Fruit fly (Drosophila melanogaster) whole organism, prepupa: Measurements from ENCODE around the gene CG31104.

Source experiments
- Blimp-1 ChIP-seq: fragments of 200-800 bp; sonication (Bioruptor generic); optimal IDR thresholded peaks from 3 replicates; lab custom pipeline; 2017; ENCODE audit warnings: missing biosample characterization, missing genetic modification characterization, mild to moderate bottlenecking, moderate library complexity, missing genetic modification reagents
- CG6854 ChIP-seq: fragments of 200-800 bp; sonication (Bioruptor generic); optimal IDR thresholded peaks from 2 replicates; lab custom pipeline; 2017; ENCODE audit warnings: missing biosample characterization, mild to moderate bottlenecking, missing genetic modification characterization
- Hr39 ChIP-seq: fragments of 200-800 bp; sonication (Bioruptor generic); optimal IDR thresholded peaks from 2 replicates; lab custom pipeline; 2016; ENCODE audit warnings: missing biosample characterization, missing genetic modification characterization
- achi ChIP-seq: fragments of 200-800 bp; sonication (Bioruptor generic); optimal IDR thresholded peaks from 3 replicates; lab custom pipeline; 2016; ENCODE audit warnings: missing biosample characterization, missing genetic modification characterization
- acj6 ChIP-seq: fragments of 200-800 bp; sonication (Bioruptor generic); optimal IDR thresholded peaks from 3 replicates; lab custom pipeline; 2016; ENCODE audit warnings: missing biosample characterization, missing genetic modification characterization

- TF ChIP-seq CG6854 (no peak), Hr39 (no peak), acj6 (GFP tag; lab: Kevin White, UChicago) (no peak), achi (GFP tag; lab: Kevin White, UChicago) (no peak), Blimp-1 (no peak)
Measured at dm6 chr3R:25321681-25322080, 36.4 kb downstream of the CG31104 start.
